Worm (Caenorhabditis elegans) whole organism, L1 larva: ENCODE measurements around the gene txt-5.

Experiments used
- aly-2 ChIP-seq: fragments of 150-350 bp; optimal IDR thresholded peaks from 2 replicates; lab custom pipeline; 2014; ENCODE audit warnings: missing biosample characterization, missing genetic modification characterization
- ama-1 ChIP-seq: fragments of 150-350 bp; optimal IDR thresholded peaks from 2 replicates; lab custom pipeline; 2014
- blmp-1 ChIP-seq: fragments of 150-350 bp; optimal IDR thresholded peaks from 2 replicates; lab custom pipeline; 2014; ENCODE audit warnings: missing biosample characterization, missing genetic modification characterization
- egl-27 ChIP-seq, 2 experiments: fragments of 150-350 bp in 1 of 2; sonication (generic microtip); optimal IDR thresholded peaks; 3 replicates each; lab custom pipeline; 2017 to 2018; ENCODE audit warnings: missing biosample characterization in 2 of 2, missing genetic modification characterization in 2 of 2, missing genetic modification reagents in 2 of 2
- fkh-8 ChIP-seq: sonication (generic microtip); optimal IDR thresholded peaks from 2 replicates; lab custom pipeline; 2016; ENCODE audit warnings: mild to moderate bottlenecking, missing genetic modification characterization, missing compliant biosample characterization
- lin-13 ChIP-seq: fragments of 150-350 bp; optimal IDR thresholded peaks from 2 replicates; lab custom pipeline; 2014; ENCODE audit warnings: missing biosample characterization, missing genetic modification reagents, missing genetic modification characterization
- mdl-1 ChIP-seq, 2 experiments: fragments of 150-350 bp; optimal IDR thresholded peaks; 2 replicates each; lab custom pipeline; 2014 to 2017; ENCODE audit warnings: missing biosample characterization in 2 of 2, missing genetic modification characterization in 2 of 2, inconsistent platforms in 1 of 2
- nhr-77 ChIP-seq: fragments of 150-350 bp; optimal IDR thresholded peaks from 2 replicates; lab custom pipeline; 2014; ENCODE audit warnings: missing biosample characterization, missing genetic modification characterization
- skn-1 ChIP-seq: fragments of 150-350 bp; optimal IDR thresholded peaks from 2 replicates; lab custom pipeline; 2014; ENCODE audit warnings: missing biosample characterization, missing genetic modification characterization
- unc-62 ChIP-seq: fragments of 150-350 bp; optimal IDR thresholded peaks from 2 replicates; lab custom pipeline; 2014; ENCODE audit warnings: missing biosample characterization, missing genetic modification reagents, missing genetic modification characterization

- no peak for TF ChIP-seq lin-13 (GFP tag; lab: Kevin White, UChicago)
- TF ChIP-seq skn-1 = no peak
- no peak for TF ChIP-seq aly-2 (tag; lab: Kevin White, UChicago)
- TF ChIP-seq blmp-1 (tag; lab: Kevin White, UChicago) = no peak
- TF ChIP-seq fkh-8 (tag; lab: Kevin White, UChicago) = no peak
- no peak for TF ChIP-seq egl-27 (tag; optimal IDR thresholded peaks at IDR 0.05; lab: Kevin White, UChicago)
- TF ChIP-seq unc-62 (GFP tag; lab: Kevin White, UChicago) = no peak
- TF ChIP-seq ama-1 = no peak
- no peak for TF ChIP-seq mdl-1 (tag; optimal IDR thresholded peaks at IDR 0.05; lab: Kevin White, UChicago)
- TF ChIP-seq nhr-77 (tag; lab: Kevin White, UChicago) = no peak
Measured at ce11 chrV:7875456-7875855, 38.5 kb upstream of the txt-5 start, which contains the start of gene F40A3.4.
